Worm (Caenorhabditis elegans): Measurements from ENCODE around the gene ugt-17.

ugt-17 gene

ce11 chrV:10107309-10107708 is 2.5 kb upstream of the ugt-17 start, which contains the start of gene C08B6.11:
Gene C08B6.11 (plus strand): TSS chrV:10107609.
- TF ChIP-seq ceh-18 (tag; optimal IDR thresholded peaks at IDR 0.05) = no peak

- TF ChIP-seq hlh-8 (tag; optimal IDR thresholded peaks at IDR 0.05) (no peak), pqm-1 (tag; optimal IDR thresholded peaks at IDR 0.05) (no peak), mec-3 (tag; optimal IDR thresholded peaks at IDR 0.05; ENCODE audit: borderline replicate concordance) (no peak), madf-2 (tag; optimal IDR thresholded peaks at IDR 0.05) (no peak), unc-86 (tag; optimal IDR thresholded peaks at IDR 0.05) (no peak)
These were observed 648 bp upstream of the ugt-17 start, which contains the start of gene C08B6.2 for ce11 chrV:10105412-10105811. Gene C08B6.2 (plus strand): TSS chrV:10105712.

- TF ChIP-seq dmd-4 (tag; optimal IDR thresholded peaks at IDR 0.05; ENCODE audit: borderline replicate concordance) (no peak), pax-1 (tag; optimal IDR thresholded peaks at IDR 0.05) (no peak), ets-4 (tag; optimal IDR thresholded peaks at IDR 0.05) (no peak), elt-4 (tag; optimal IDR thresholded peaks at IDR 0.05) (no peak), pag-3 (tag; optimal IDR thresholded peaks at IDR 0.05; ENCODE audit: borderline replicate concordance) (no peak), nhr-232 (tag; optimal IDR thresholded peaks at IDR 0.05) (no peak), ceh-14 (tag; optimal IDR thresholded peaks at IDR 0.05) (no peak), pha-2 (tag; optimal IDR thresholded peaks at IDR 0.05) (no peak), ceh-30 (tag; optimal IDR thresholded peaks at IDR 0.05) (no peak), lin-11 (tag; optimal IDR thresholded peaks at IDR 0.05) (no peak), F13H6.1 (tag; optimal IDR thresholded peaks at IDR 0.05) (no peak), ceh-6 (GFP tag; optimal IDR thresholded peaks at IDR 0.05) (no peak), ztf-16 (tag; optimal IDR thresholded peaks at IDR 0.05) (no peak), K09A11.1 (tag; optimal IDR thresholded peaks at IDR 0.05; ENCODE audit: insufficient read depth) (no peak)
These were observed 953 bp downstream of the ugt-17 start for ce11 chrV:10103811-10104210.

DNA sequence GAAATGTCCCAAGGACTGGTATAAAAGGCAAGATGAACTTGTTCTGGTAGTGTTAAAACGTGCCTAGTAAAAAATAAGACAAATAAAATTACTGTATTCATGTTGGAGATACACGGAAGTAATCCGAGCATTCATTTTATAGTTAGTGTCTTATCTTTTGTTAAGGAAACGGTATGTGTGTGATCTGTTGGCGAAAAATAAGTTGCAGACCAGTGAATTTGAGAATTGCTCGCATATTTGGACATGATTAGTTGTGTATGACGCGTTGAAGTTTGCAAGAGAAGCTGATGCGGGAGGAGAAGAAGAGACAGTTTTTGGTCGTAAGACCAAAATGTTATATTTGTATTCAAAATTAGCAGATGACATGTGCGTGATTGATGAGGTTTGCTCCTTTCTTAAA is 2.8 kb downstream of the ugt-17 start, which contains the start of gene C08B6.14:
C08B6.14 (minus strand) TSS at position 101 of the 400 bp plus-strand sequence.
- no peak for TF ChIP-seq hlh-13 (GFP tag; optimal IDR thresholded peaks at IDR 0.05)

DNA sequence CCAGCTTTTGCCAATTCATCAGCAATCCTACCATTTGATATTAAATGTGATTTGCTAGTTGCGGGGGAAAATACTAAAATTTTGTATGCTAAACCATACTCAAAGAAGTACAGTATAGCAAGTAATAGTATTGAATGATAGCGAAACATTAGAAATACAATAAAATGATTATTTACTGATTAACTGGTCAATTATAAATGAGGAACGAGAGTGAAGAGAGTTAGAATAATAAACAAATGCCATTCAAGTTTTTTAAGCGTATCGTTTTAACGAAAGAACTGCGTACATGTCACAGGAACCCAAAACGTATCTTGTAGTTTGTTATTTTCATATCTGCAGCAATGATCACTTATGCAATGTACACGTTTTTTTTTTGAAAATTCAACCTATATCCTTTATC is 6.3 kb downstream of the ugt-17 start, which contains the start of gene ugt-47:
ugt-47 (minus strand) TSS at position 169 of the 400 bp plus-strand sequence.
- TF ChIP-seq fkh-6 (tag; optimal IDR thresholded peaks at IDR 0.05) = no peak
- TF ChIP-seq ceh-14 (tag; optimal IDR thresholded peaks at IDR 0.05) = no peak
- no peak for TF ChIP-seq hlh-13 (GFP tag; optimal IDR thresholded peaks at IDR 0.05)
- no peak for TF ChIP-seq sox-2 (GFP tag; IDR thresholded peaks at IDR 0.05)

- TF ChIP-seq elt-2 (tag; optimal IDR thresholded peaks at IDR 0.05) (peak; percentile 17), odd-2 (tag; optimal IDR thresholded peaks at IDR 0.05) (no peak)
These were observed 7.8 kb downstream of the ugt-17 start for ce11 chrV:10096932-10097331.

- no peak for TF ChIP-seq elt-4 (tag; optimal IDR thresholded peaks at IDR 0.05)
- TF ChIP-seq pha-2 (tag; optimal IDR thresholded peaks at IDR 0.05) = no peak
- no peak for TF ChIP-seq hlh-6 (tag; optimal IDR thresholded peaks at IDR 0.05)
- TF ChIP-seq ceh-34 (tag; optimal IDR thresholded peaks at IDR 0.05) = no peak
- TF ChIP-seq sox-4 (tag; optimal IDR thresholded peaks at IDR 0.05) = no peak
- no peak for TF ChIP-seq sox-2 (GFP tag; IDR thresholded peaks at IDR 0.05)
- TF ChIP-seq ttx-3 (tag; optimal IDR thresholded peaks at IDR 0.05) = no peak
- no peak for TF ChIP-seq gmeb-2 (tag; optimal IDR thresholded peaks at IDR 0.05)
- no peak for TF ChIP-seq F13H6.1 (tag; optimal IDR thresholded peaks at IDR 0.05)
- TF ChIP-seq nhr-11 (tag; optimal IDR thresholded peaks at IDR 0.05) = no peak
These were observed 10.4 kb downstream of the ugt-17 start, which contains the start of gene srd-49 for ce11 chrV:10094374-10094773. Gene srd-49 (plus strand): TSS chrV:10094674.
